Worm (Caenorhabditis elegans) whole organism, L4/young adult: Measurements from ENCODE around the gene M02F4.1.

Experiments used
- W03F9.2 ChIP-seq: fragments of 150-350 bp; optimal IDR thresholded peaks from 2 replicates; lab custom pipeline; 2014; ENCODE audit warnings: missing biosample characterization, missing genetic modification characterization
- dao-5 ChIP-seq: sonication (generic microtip); optimal IDR thresholded peaks from 2 replicates; lab custom pipeline; 2016; ENCODE audit warnings: missing genotype, missing genetic modification characterization, moderate library complexity, missing compliant biosample characterization
- him-1 ChIP-seq: sonication (generic microtip); optimal IDR thresholded peaks from 2 replicates; lab custom pipeline; 2016; ENCODE audit warnings: missing genotype, missing genetic modification reagents, missing genetic modification characterization, missing compliant biosample characterization

- TF ChIP-seq dao-5 (tag; lab: Kevin White, UChicago) (no peak), him-1 (no peak), W03F9.2 (tag; lab: Kevin White, UChicago) (no peak)
Measured at ce11 chrX:3033492-3033891, 4.6 kb upstream of the M02F4.1 start.
